Worm (Caenorhabditis elegans): ENCODE results near the gene T24H10.4.
A peak's percentile ranks its signal among the peaks of the same experiment; 100 is the strongest.

- TF ChIP-seq unc-39 (tag; optimal IDR thresholded peaks at IDR 0.05) (no peak), elt-3 (tag; optimal IDR thresholded peaks at IDR 0.05) (no peak), ama-1 (optimal IDR thresholded peaks at IDR 0.05) (peak; percentile 32), mab-5 (tag; optimal IDR thresholded peaks at IDR 0.05) (peak; percentile 40), nhr-12 (tag; optimal IDR thresholded peaks at IDR 0.05) (no peak), lsy-2 (tag; optimal IDR thresholded peaks at IDR 0.05) (peak; percentile 43 to 84), egl-27 (tag; optimal IDR thresholded peaks at IDR 0.05) (peak; percentile 54), ztf-11 (tag; optimal IDR thresholded peaks at IDR 0.05) (no peak), zag-1 (tag; optimal IDR thresholded peaks at IDR 0.05) (peak; percentile 79), lin-39 (tag; optimal IDR thresholded peaks at IDR 0.05) (no peak), ZK546.5 (tag; optimal IDR thresholded peaks at IDR 0.05) (no peak), lin-13 (GFP tag; optimal IDR thresholded peaks at IDR 0.05) (peak; percentile 32), fos-1 (tag; optimal IDR thresholded peaks at IDR 0.05) (peak; percentile 62), skn-1 (tag; optimal IDR thresholded peaks at IDR 0.05) (no peak)
These were observed 47.7 kb upstream of the T24H10.4 start for ce11 chrII:9061557-9062183.
